Worm (Caenorhabditis elegans): ENCODE measurements around the gene C27D8.3.
A peak's percentile ranks its signal among the peaks of the same experiment; 100 is the strongest.

The C27D8.3 gene

DNA sequence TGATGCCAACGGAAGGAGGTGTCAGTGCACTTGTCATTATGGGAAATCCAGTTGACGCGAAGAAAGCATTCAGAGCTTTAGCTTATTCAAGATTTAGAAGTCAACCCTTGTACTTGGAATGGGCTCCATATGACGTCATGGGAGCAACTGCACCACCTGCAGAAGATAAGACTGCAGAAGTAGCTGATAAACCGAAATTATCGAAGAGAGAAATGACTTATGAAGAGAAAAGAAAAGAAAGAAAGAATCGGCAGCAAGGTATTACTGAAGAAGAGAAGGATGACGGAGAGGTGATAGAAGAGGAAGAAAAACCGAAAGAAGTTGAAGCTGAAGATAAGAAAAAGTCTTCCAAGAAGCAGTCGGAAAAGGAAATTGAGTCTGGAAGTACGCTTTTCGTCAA lies 16.6 kb upstream of the C27D8.3 start:
- TF ChIP-seq elt-2 (tag; optimal IDR thresholded peaks at IDR 0.05), result peak; percentile 65
- TF ChIP-seq syd-9 (tag; optimal IDR thresholded peaks at IDR 0.05), result no peak

DNA sequence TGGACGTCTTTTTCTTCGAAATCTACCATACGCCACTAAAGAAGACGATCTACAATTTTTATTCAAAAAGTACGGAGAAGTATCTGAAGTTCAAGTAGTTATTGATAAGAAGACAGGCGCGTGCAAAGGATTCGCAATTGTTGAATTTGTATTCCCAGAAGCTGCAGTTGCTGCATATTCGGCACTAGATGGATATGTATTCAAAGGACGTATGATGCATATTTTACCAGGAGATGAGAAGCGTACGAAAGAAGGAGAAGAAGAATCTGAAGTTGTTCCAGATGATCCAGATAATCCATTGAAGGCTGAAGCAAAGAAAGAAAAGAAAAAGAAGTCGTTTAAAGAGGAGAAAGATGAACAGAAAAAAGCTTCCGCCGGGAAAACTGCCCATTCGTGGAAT lies 14.4 kb upstream of the C27D8.3 start:
- TF ChIP-seq Y22D7AL.16 (tag; optimal IDR thresholded peaks at IDR 0.05), result no peak
- no peak for TF ChIP-seq lin-11 (tag; optimal IDR thresholded peaks at IDR 0.05)
- TF ChIP-seq fax-1 (tag; optimal IDR thresholded peaks at IDR 0.05), result no peak
- no peak for TF ChIP-seq ceh-2 (tag; optimal IDR thresholded peaks at IDR 0.05)
- no peak for TF ChIP-seq ama-1 (optimal IDR thresholded peaks at IDR 0.05)
- no peak for TF ChIP-seq ref-2 (tag; optimal IDR thresholded peaks at IDR 0.05)
- TF ChIP-seq dve-1 (tag; optimal IDR thresholded peaks at IDR 0.05), result no peak
- no peak for TF ChIP-seq ztf-16 (tag; optimal IDR thresholded peaks at IDR 0.05)

DNA sequence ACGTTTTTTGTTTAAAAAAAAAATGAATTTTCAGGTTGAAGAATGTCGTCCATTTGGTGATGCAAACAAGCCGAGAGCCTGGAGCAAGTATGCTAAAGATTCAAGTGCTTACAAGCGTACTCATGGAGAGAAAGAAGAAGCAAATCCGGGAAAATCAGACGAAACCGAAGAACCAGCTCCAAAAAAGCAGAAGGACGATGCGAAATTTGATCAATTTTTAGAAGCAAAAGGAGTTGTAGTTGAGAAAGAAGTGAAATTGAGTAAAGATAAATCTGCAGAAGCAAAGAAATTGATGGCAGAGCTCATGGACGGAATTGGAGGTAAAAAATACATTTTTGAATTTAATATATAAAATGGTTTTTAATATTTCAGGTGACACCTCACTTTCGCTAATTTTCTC lies 13.7 kb upstream of the C27D8.3 start:
- TF ChIP-seq ceh-31 (tag; optimal IDR thresholded peaks at IDR 0.05), result no peak
- TF ChIP-seq ahr-1 (tag; optimal IDR thresholded peaks at IDR 0.05), result no peak
- no peak for TF ChIP-seq lim-6 (tag; optimal IDR thresholded peaks at IDR 0.05)
- TF ChIP-seq syd-9 (tag; optimal IDR thresholded peaks at IDR 0.05), result no peak
- TF ChIP-seq K02D7.2 (tag; optimal IDR thresholded peaks at IDR 0.05), result no peak
- no peak for TF ChIP-seq ceh-34 (tag; optimal IDR thresholded peaks at IDR 0.05)
- TF ChIP-seq dve-1 (tag; optimal IDR thresholded peaks at IDR 0.05), result no peak
- no peak for TF ChIP-seq lin-11 (tag; optimal IDR thresholded peaks at IDR 0.05)
- no peak for TF ChIP-seq sox-2 (GFP tag; IDR thresholded peaks at IDR 0.05)
- TF ChIP-seq pax-1 (tag; optimal IDR thresholded peaks at IDR 0.05), result no peak
- TF ChIP-seq npax-4 (tag; optimal IDR thresholded peaks at IDR 0.05), result no peak
- no peak for TF ChIP-seq tbx-2 (tag; optimal IDR thresholded peaks at IDR 0.05)

DNA sequence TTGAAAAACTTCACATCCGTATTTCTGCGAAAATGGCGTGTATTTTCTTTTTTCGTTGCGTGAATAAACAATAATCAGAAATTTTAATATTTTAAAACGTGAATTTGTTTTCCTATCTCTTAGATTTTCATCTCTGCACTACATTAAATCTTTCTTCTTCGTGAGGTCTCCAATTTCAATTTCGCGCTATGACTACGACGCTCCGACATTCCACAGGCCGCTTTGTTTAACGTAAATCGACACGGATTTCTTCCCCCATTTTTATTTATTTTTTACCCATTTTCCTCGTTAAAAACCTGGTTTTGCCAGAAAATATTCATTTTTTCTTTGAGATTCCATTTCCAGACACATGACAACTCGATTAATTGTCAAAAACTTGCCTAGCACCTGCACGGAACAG lies 13.1 kb upstream of the C27D8.3 start, which contains the start of the genes T23F6.3 and rbd-1:
Gene T23F6.3 (minus strand): TSS at position 120 of the 400 bp plus-strand sequence.
Gene rbd-1 (plus strand): TSS at position 346 of the 400 bp plus-strand sequence.
- TF ChIP-seq ceh-34 (tag; optimal IDR thresholded peaks at IDR 0.05) (peak; percentile 77), ref-2 (tag; optimal IDR thresholded peaks at IDR 0.05) (peak; percentile 69), dve-1 (tag; optimal IDR thresholded peaks at IDR 0.05) (peak; percentile 61), ceh-22 (tag; optimal IDR thresholded peaks at IDR 0.05) (no peak), fax-1 (tag; optimal IDR thresholded peaks at IDR 0.05) (peak; percentile 62), pros-1 (tag; optimal IDR thresholded peaks at IDR 0.05) (no peak), sox-4 (tag; optimal IDR thresholded peaks at IDR 0.05) (no peak), F13H6.1 (tag; optimal IDR thresholded peaks at IDR 0.05) (no peak), unc-42 (tag; optimal IDR thresholded peaks at IDR 0.05) (peak; percentile 73), ztf-16 (tag; optimal IDR thresholded peaks at IDR 0.05) (no peak), nhr-232 (tag; optimal IDR thresholded peaks at IDR 0.05) (no peak), ama-1 (optimal IDR thresholded peaks at IDR 0.05) (no peak), ceh-31 (tag; optimal IDR thresholded peaks at IDR 0.05) (peak; percentile 97), pag-3 (tag; optimal IDR thresholded peaks at IDR 0.05; ENCODE audit: borderline replicate concordance) (no peak), ets-4 (tag; optimal IDR thresholded peaks at IDR 0.05) (peak; percentile 76), dmd-4 (tag; optimal IDR thresholded peaks at IDR 0.05; ENCODE audit: borderline replicate concordance) (no peak), hlh-30 (tag; optimal IDR thresholded peaks at IDR 0.05; ENCODE audit: insufficient read depth) (no peak), unc-3 (GFP tag; conservative IDR thresholded peaks at IDR 0.05) (0 out of 2 replicates have a peak, but pooled peaks have one; percentile 12), unc-3 (tag; optimal IDR thresholded peaks at IDR 0.05) (peak; percentile 35), ceh-18 (tag; optimal IDR thresholded peaks at IDR 0.05) (peak; percentile 66), hlh-15 (tag; optimal IDR thresholded peaks at IDR 0.05) (peak; percentile 16), hlh-13 (GFP tag; optimal IDR thresholded peaks at IDR 0.05) (no peak), pat-9 (tag; optimal IDR thresholded peaks at IDR 0.05) (no peak), hlh-8 (tag; optimal IDR thresholded peaks at IDR 0.05) (no peak), ceh-24 (tag; optimal IDR thresholded peaks at IDR 0.05) (no peak), ahr-1 (tag; optimal IDR thresholded peaks at IDR 0.05) (peak; percentile 29), nfya-1 (tag; optimal IDR thresholded peaks at IDR 0.05) (peak; percentile 70), elt-4 (tag; optimal IDR thresholded peaks at IDR 0.05) (no peak), unc-86 (tag; optimal IDR thresholded peaks at IDR 0.05) (peak; percentile 43), mec-3 (tag; optimal IDR thresholded peaks at IDR 0.05; ENCODE audit: borderline replicate concordance) (peak; percentile 43), ceh-14 (tag; optimal IDR thresholded peaks at IDR 0.05) (peak; percentile 65), ceh-45 (GFP tag; IDR thresholded peaks at IDR 0.05) (no peak), pax-1 (tag; optimal IDR thresholded peaks at IDR 0.05) (no peak), sdc-2 (tag; optimal IDR thresholded peaks at IDR 0.05) (no peak), fkh-10 (GFP tag; optimal IDR thresholded peaks at IDR 0.05) (no peak), ceh-2 (tag; optimal IDR thresholded peaks at IDR 0.05) (peak; percentile 83), nhr-11 (tag; optimal IDR thresholded peaks at IDR 0.05) (no peak), T23F11.4 (GFP tag; optimal IDR thresholded peaks at IDR 0.05) (no peak), sox-2 (GFP tag; IDR thresholded peaks at IDR 0.05) (no peak)
